Fruit fly (Drosophila melanogaster): ENCODE results near the gene CG5888.
A peak's percentile ranks its signal among the peaks of the same experiment; 100 is the strongest.

Gene CG5888

DNA sequence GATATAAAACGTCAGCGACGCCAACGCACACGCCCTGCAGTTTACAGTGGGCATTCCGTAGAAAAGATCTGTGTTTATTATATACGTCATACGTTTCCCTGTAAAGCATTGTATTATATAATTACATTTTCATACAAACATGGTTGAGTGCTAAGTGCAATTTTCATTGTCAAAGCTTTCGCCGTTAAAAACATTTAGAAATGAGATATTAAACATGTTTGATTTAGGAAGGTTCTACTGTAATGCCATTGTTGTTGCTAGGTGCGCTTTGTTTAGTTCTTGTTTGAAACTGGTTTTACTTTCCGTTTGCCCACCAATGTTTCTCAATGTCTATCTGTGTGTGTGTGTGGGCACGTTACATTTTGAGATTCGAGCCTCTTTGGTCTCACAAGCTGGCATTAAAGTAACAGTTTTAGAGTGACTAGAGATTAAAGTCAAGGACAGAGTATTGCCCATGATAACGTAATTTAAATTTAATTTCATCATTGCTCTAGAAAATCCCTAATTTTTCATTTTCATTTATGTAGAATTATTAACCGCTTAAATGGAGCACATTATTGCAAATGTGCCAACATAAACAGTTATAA is 44.4 kb upstream of the CG5888 start (continued):
- TF ChIP-seq crp (GFP tag; optimal IDR thresholded peaks at IDR 0.05) (peak in 1 of 2 experiments; percentile 7), Ssrp (tag; optimal IDR thresholded peaks at IDR 0.05) (peak; percentile 74), CG8944 (GFP tag; optimal IDR thresholded peaks at IDR 0.05) (peak; percentile 58), gsb (GFP tag; IDR thresholded peaks at IDR 0.05) (peak; percentile 63), Six4 (GFP tag; optimal IDR thresholded peaks at IDR 0.05) (peak; percentile 51), tap (tag; optimal IDR thresholded peaks at IDR 0.05) (peak; percentile 78), ase (GFP tag; IDR thresholded peaks at IDR 0.05) (peak; percentile 59; the same call in 1 of the 3 replicates), Antp (GFP tag; optimal IDR thresholded peaks at IDR 0.05) (peak; percentile 57), cas (GFP tag; IDR thresholded peaks at IDR 0.05) (no peak), crc (GFP tag; optimal IDR thresholded peaks at IDR 0.05) (no peak), Doc2 (GFP tag; IDR thresholded peaks at IDR 0.05) (no peak), NC2β (GFP tag; optimal IDR thresholded peaks at IDR 0.05) (peak; percentile 74), prd (optimal IDR thresholded peaks at IDR 0.05) (no peak), prd (GFP tag; IDR thresholded peaks at IDR 0.05) (peak; percentile 85), gem (tag; optimal IDR thresholded peaks at IDR 0.05) (peak; percentile 87), CkIIα-i1 (GFP tag; IDR thresholded peaks at IDR 0.05) (no peak), gt (GFP tag; IDR thresholded peaks at IDR 0.05) (no peak), p53 (GFP tag; optimal IDR thresholded peaks at IDR 0.05) (no peak), BEAF-32 (GFP tag; optimal IDR thresholded peaks at IDR 0.05) (no peak), CG10274 (GFP tag; optimal IDR thresholded peaks at IDR 0.05) (peak; percentile 61), tup (GFP tag; optimal IDR thresholded peaks at IDR 0.05) (peak; percentile 49), lab (GFP tag; optimal IDR thresholded peaks at IDR 0.05) (peak; percentile 82), nau (GFP tag; optimal IDR thresholded peaks at IDR 0.05) (peak; percentile 65), Elba2 (GFP tag; optimal IDR thresholded peaks at IDR 0.05) (no peak), CG31388 (GFP tag; optimal IDR thresholded peaks at IDR 0.05) (peak; percentile 11), Pdp1 (GFP tag; optimal IDR thresholded peaks at IDR 0.05) (peak; percentile 73 to 94), wor (GFP tag; IDR thresholded peaks at IDR 0.05) (no peak), CG10959 (GFP tag; IDR thresholded peaks at IDR 0.05) (peak; percentile 64), B-H2 (GFP tag; optimal IDR thresholded peaks at IDR 0.05) (peak; percentile 40), psq (GFP tag; optimal IDR thresholded peaks at IDR 0.05) (no peak), hkb (optimal IDR thresholded peaks at IDR 0.05) (no peak), hkb (GFP tag; IDR thresholded peaks at IDR 0.05) (peak; percentile 85), insv (GFP tag; optimal IDR thresholded peaks at IDR 0.05) (peak in 1 of 2 experiments; percentile 17), CG13894 (tag; optimal IDR thresholded peaks at IDR 0.05) (no peak), sens (GFP tag) (peak; percentile 94), ham (GFP tag; IDR thresholded peaks at IDR 0.05) (no peak), onecut (GFP tag; IDR thresholded peaks at IDR 0.05) (peak; percentile 72)

DNA sequence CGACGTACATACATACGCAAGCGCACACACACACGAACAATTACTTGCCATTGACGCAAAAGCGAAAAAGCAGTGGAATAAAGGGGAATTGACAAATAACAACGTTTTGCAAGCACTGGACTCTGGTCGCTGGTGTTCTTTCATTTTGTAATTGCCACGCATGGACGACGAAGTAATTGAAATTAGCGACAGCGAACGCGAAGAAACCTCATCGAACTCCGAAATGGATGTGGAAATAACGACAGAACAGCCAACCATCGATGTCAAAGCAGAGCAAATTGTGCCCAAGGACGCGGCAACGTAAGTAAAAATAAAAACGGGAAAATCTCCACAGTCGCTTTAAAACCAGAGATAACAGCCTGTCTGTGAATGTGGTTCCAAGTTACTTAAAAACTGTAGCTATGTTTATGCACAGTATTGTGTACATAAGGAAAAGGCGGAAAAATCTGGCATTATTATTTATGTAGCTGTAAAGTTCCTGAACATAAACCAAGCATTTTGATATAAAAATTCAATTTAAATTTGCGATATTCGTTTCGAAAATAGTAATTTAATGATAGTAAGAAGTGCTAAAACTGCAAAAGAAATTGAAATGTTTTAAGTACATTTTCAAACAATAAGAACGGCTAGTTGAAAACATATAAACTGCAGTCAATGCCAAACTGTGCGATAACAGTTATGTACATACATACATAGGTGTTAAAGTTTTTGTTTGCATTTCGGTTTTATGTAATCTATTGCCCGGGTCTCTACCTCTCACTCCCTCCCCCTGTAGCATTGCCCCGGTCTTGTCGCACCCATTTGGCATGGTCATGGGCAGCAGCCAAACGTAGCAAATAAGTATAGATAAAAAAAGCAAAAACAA is 43.7 kb upstream of the CG5888 start:
- TF ChIP-seq Hey (tag; optimal IDR thresholded peaks at IDR 0.05) (no peak), HLH4C (GFP tag; IDR thresholded peaks at IDR 0.05; ENCODE audit: partially characterized antibody) (no peak), nau (GFP tag; optimal IDR thresholded peaks at IDR 0.05) (no peak), Hr78 (GFP tag; optimal IDR thresholded peaks at IDR 0.05) (no peak), Pdp1 (GFP tag; optimal IDR thresholded peaks at IDR 0.05) (no peak), Tbp (GFP tag; optimal IDR thresholded peaks at IDR 0.05) (no peak), pnt (GFP tag; optimal IDR thresholded peaks at IDR 0.05) (no peak), CG10274 (GFP tag; optimal IDR thresholded peaks at IDR 0.05) (no peak), twi (tag; optimal IDR thresholded peaks at IDR 0.05) (no peak), ssp (GFP tag; IDR thresholded peaks at IDR 0.05) (no peak), Max (GFP tag; optimal IDR thresholded peaks at IDR 0.05) (no peak), mam (GFP tag; optimal IDR thresholded peaks at IDR 0.05) (no peak), NC2α (GFP tag; optimal IDR thresholded peaks at IDR 0.05) (no peak), Lim3 (GFP tag; IDR thresholded peaks at IDR 0.05) (no peak), crol (GFP tag; IDR thresholded peaks at IDR 0.05) (peak; percentile 81), CG8944 (GFP tag; optimal IDR thresholded peaks at IDR 0.05) (no peak), NfI (GFP tag; optimal IDR thresholded peaks at IDR 0.05) (no peak), Aef1 (GFP tag; IDR thresholded peaks at IDR 0.05) (no peak)
